Fruit fly (Drosophila melanogaster) S2 (cell line): ENCODE results near the gene CG2938.
"Not testable (repeated sequence)": the region's sequence is repeated elsewhere in the genome, so short reads cannot be mapped to it uniquely, and the experiment has no call there.

Source experiments
- CG8478 ChIP-seq: fragments of >200 bp; optimal IDR thresholded peaks from 2 replicates; lab custom pipeline; 2018
- CTCF ChIP-seq, 2 experiments: fragments of >200 bp; optimal IDR thresholded peaks; 2 replicates each; lab custom pipeline; 2018

dm6 chrX:3940547-3940946 is 4.3 kb upstream of the CG2938 start, which contains the start of gene Gem4b:
- TF ChIP-seq CG8478; CTCF (optimal IDR thresholded peaks at IDR 0.05; lab: Kevin White, UChicago): not testable (repeated sequence)
